Fruit fly (Drosophila melanogaster): ENCODE results near the gene CG3402.

CG3402 gene

dm6 chr3L:633272-634254 is 19.1 kb downstream of the CG3402 start (continued):
- TF ChIP-seq CG6683 (GFP tag; optimal IDR thresholded peaks at IDR 0.05) (peak; percentile 27), ac (GFP tag; optimal IDR thresholded peaks at IDR 0.05) (peak; percentile 56), CG10366 (GFP tag; IDR thresholded peaks at IDR 0.05) (peak; percentile 82), Bgb (GFP tag; IDR thresholded peaks at IDR 0.05; ENCODE audit: partially characterized antibody) (0 out of 2 replicates have a peak, but pooled peaks have one; percentile 8), Dad (GFP tag; optimal IDR thresholded peaks at IDR 0.05) (peak; percentile 63), twi (tag; optimal IDR thresholded peaks at IDR 0.05) (peak; percentile 70), Hey (tag; optimal IDR thresholded peaks at IDR 0.05) (no peak), sim (GFP tag; IDR thresholded peaks at IDR 0.05) (peak; percentile 78), Rfx (GFP tag; IDR thresholded peaks at IDR 0.05) (peak; percentile 62), NK7.1 (GFP tag; optimal IDR thresholded peaks at IDR 0.05) (peak; percentile 75), ranshi (GFP tag; IDR thresholded peaks at IDR 0.05) (peak; percentile 85), CG9876 (GFP tag; optimal IDR thresholded peaks at IDR 0.05) (peak; percentile 69), cad (GFP tag; optimal IDR thresholded peaks at IDR 0.05) (no peak), Max (GFP tag; optimal IDR thresholded peaks at IDR 0.05) (peak; percentile 63), CG10462 (GFP tag; optimal IDR thresholded peaks at IDR 0.05) (peak; percentile 78), CG1233 (GFP tag; optimal IDR thresholded peaks at IDR 0.05) (peak; percentile 71), Sry-δ (GFP tag; optimal IDR thresholded peaks at IDR 0.05) (peak; percentile 49), CG13287 (GFP tag; IDR thresholded peaks at IDR 0.05; ENCODE audit: partially characterized antibody) (no peak), gt (GFP tag; IDR thresholded peaks at IDR 0.05) (peak; percentile 84), CG14050 (GFP tag; IDR thresholded peaks at IDR 0.05) (peak; percentile 64; the same call in 2 of the 3 replicates), pita (GFP tag; optimal IDR thresholded peaks at IDR 0.05) (no peak), nmo (GFP tag; optimal IDR thresholded peaks at IDR 0.05) (peak; percentile 95), gcm (GFP tag; optimal IDR thresholded peaks at IDR 0.05) (peak; percentile 84), Fer3 (tag; optimal IDR thresholded peaks at IDR 0.05) (peak; percentile 58), CG4360 (GFP tag; IDR thresholded peaks at IDR 0.05) (peak; percentile 90), YL-1 (GFP tag; optimal IDR thresholded peaks at IDR 0.05) (peak; percentile 30), CG1024 (GFP tag; IDR thresholded peaks at IDR 0.05) (peak; percentile 85), trh (GFP tag; optimal IDR thresholded peaks at IDR 0.05) (peak; percentile 65), Vsx1 (GFP tag; optimal IDR thresholded peaks at IDR 0.05) (peak; percentile 58), esg (GFP tag; conservative IDR thresholded peaks at IDR 0.05) (peak; percentile 86), CG18476 (GFP tag; optimal IDR thresholded peaks at IDR 0.05) (peak; percentile 65), CG6791 (GFP tag; IDR thresholded peaks at IDR 0.05; ENCODE audit: partially characterized antibody) (no peak), Sox100B (GFP tag; optimal IDR thresholded peaks at IDR 0.05) (peak; percentile 82), ato (GFP tag; IDR thresholded peaks at IDR 0.05; ENCODE audit: partially characterized antibody) (no peak), chn (GFP tag; optimal IDR thresholded peaks at IDR 0.05) (peak; percentile 94), MBD-R2 (GFP tag; IDR thresholded peaks at IDR 0.05) (peak; percentile 38; the same call in 1 of the 2 replicates), pum (GFP tag; optimal IDR thresholded peaks at IDR 0.05) (peak; percentile 91), Aef1 (GFP tag; IDR thresholded peaks at IDR 0.05) (peak; percentile 54; the same call in 2 of the 3 replicates), Chrac-16 (GFP tag; optimal IDR thresholded peaks at IDR 0.05) (peak; percentile 83), Mes4 (GFP tag; optimal IDR thresholded peaks at IDR 0.05) (peak; percentile 92), zfh1 (GFP tag; IDR thresholded peaks at IDR 0.05) (peak; percentile 93), Nf-YA (GFP tag; IDR thresholded peaks at IDR 0.05) (peak; percentile 47), HmgD (GFP tag; optimal IDR thresholded peaks at IDR 0.05) (peak; percentile 57), fu2 (GFP tag; optimal IDR thresholded peaks at IDR 0.05) (peak; percentile 43), bowl (GFP tag; IDR thresholded peaks at IDR 0.05) (0 out of 2 replicates have a peak, but pooled peaks have one; percentile 33), Ssrp (tag; optimal IDR thresholded peaks at IDR 0.05) (peak; percentile 94), Jarid2 (GFP tag; optimal IDR thresholded peaks at IDR 0.05) (peak; percentile 29), amos (GFP tag; IDR thresholded peaks at IDR 0.05; ENCODE audit: partially characterized antibody) (no peak)

All from whole organism, embryonic.